Worm (Caenorhabditis elegans): ENCODE data around the gene clec-130.

clec-130 gene

DNA sequence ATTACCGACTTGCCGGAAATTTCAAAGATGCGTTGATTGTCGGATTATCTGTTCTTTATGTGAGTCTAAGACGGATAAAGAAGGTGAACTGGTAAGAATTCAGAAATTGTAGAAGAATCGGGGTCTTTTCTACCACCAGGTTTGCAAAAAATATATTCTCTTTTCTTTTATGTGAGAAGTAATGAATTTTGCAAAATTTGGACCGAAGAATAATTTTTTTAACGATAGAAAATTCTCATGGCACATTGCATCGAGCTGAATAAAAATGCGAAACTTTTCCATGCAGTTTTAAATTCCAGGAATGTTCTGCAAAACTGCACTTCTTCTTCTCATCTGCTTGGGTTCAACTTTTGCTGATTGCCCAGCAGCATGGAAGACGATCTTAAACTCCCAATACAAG lies at the start of gene clec-130:
TSS of gene clec-130 (plus strand) at position 301 of the 400 bp plus-strand sequence.
- no peak for TF ChIP-seq lsy-2 (tag; optimal IDR thresholded peaks at IDR 0.05)
- TF ChIP-seq nhr-28 (tag; optimal IDR thresholded peaks at IDR 0.05), result no peak
- no peak for TF ChIP-seq zip-8 (tag; optimal IDR thresholded peaks at IDR 0.05)
- no peak for TF ChIP-seq nhr-2 (tag; optimal IDR thresholded peaks at IDR 0.05)
- TF ChIP-seq nhr-12 (tag; optimal IDR thresholded peaks at IDR 0.05), result no peak
- TF ChIP-seq unc-62 (GFP tag; optimal IDR thresholded peaks at IDR 0.05), result no peak
- TF ChIP-seq lin-32 (GFP tag; optimal IDR thresholded peaks at IDR 0.05), result no peak
- no peak for TF ChIP-seq lin-13 (tag; optimal IDR thresholded peaks at IDR 0.05)
- no peak for TF ChIP-seq mab-5 (tag; optimal IDR thresholded peaks at IDR 0.05)
- no peak for TF ChIP-seq nhr-76 (tag; optimal IDR thresholded peaks at IDR 0.05)
- TF ChIP-seq ceh-83 (GFP tag; optimal IDR thresholded peaks at IDR 0.05), result no peak
- no peak for TF ChIP-seq drap-1 (GFP tag; optimal IDR thresholded peaks at IDR 0.05)
- no peak for TF ChIP-seq M03D4.4 (tag; optimal IDR thresholded peaks at IDR 0.05)

- no peak for TF ChIP-seq unc-120 (tag; optimal IDR thresholded peaks at IDR 0.05; ENCODE audit: poor library complexity, severe bottlenecking)
- no peak for TF ChIP-seq ceh-83 (GFP tag; optimal IDR thresholded peaks at IDR 0.05)
- no peak for TF ChIP-seq mls-2 (tag; optimal IDR thresholded peaks at IDR 0.05)
Measured at ce11 chrII:3524097-3524496, 49.3 kb upstream of the clec-130 start, which contains the start of gene col-72. Gene col-72, minus strand, starts transcription at chrII:3524197.

DNA sequence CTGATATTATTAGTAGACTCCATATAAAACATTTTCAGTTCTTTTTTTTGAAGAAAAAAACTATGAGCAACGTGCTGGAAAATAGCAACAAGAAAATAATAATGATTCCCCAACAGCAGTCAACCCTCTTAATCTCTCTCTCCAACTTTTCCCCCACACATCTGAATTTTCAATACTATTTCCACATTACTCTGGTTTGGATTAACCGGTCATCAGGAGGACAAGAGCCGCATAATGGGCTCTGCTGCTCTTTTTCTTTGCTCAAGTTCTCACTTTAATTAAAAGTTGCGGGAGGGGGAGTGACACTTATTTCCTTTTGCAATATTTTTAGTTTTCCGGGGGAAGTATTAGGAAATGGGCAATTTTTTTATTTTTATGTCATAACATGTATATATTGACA lies 45.9 kb upstream of the clec-130 start:
- TF ChIP-seq mep-1 (tag; optimal IDR thresholded peaks at IDR 0.05), result no peak
- no peak for TF ChIP-seq nhr-12 (tag; optimal IDR thresholded peaks at IDR 0.05)
- TF ChIP-seq lin-13 (tag; optimal IDR thresholded peaks at IDR 0.05), result no peak
- TF ChIP-seq sem-2 (GFP tag; optimal IDR thresholded peaks at IDR 0.05), result no peak
- no peak for TF ChIP-seq mab-5 (tag; optimal IDR thresholded peaks at IDR 0.05)
- TF ChIP-seq lsy-2 (tag; optimal IDR thresholded peaks at IDR 0.05), result no peak

DNA sequence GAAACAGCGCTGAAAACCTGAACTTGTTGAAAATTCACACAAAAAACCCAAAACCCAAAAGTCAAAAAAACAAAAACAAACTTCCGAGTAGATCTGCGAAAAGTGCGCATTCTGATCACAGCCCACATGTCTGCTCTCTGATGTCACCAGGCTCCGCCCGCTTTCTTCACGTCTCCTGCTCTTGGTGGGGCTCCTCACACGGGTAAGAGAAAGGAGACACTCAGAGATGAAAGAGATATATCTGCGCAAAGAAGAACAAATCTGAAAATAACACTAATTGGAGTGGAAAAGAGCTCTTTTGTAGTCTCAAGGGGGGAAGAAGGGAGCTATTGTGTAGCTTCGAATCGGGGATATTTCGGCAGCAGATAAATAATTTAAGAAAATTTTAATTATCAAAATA lies 45.1 kb upstream of the clec-130 start, which contains the start of gene ncs-6:
TSS of gene ncs-6 (minus strand) at position 261 of the 400 bp plus-strand sequence.
- no peak for TF ChIP-seq elt-3 (tag; optimal IDR thresholded peaks at IDR 0.05)
- no peak for TF ChIP-seq ceh-83 (GFP tag; optimal IDR thresholded peaks at IDR 0.05)
- TF ChIP-seq ztf-11 (tag; optimal IDR thresholded peaks at IDR 0.05), result no peak
- no peak for TF ChIP-seq tbx-8 (GFP tag; optimal IDR thresholded peaks at IDR 0.05)
- no peak for TF ChIP-seq bed-3 (GFP tag; optimal IDR thresholded peaks at IDR 0.05)
- no peak for TF ChIP-seq blmp-1 (tag; optimal IDR thresholded peaks at IDR 0.05)
- TF ChIP-seq M03D4.4 (tag; optimal IDR thresholded peaks at IDR 0.05), result no peak
- TF ChIP-seq zip-8 (tag; optimal IDR thresholded peaks at IDR 0.05), result no peak
- no peak for TF ChIP-seq unc-120 (tag; optimal IDR thresholded peaks at IDR 0.05; ENCODE audit: poor library complexity, severe bottlenecking)
- no peak for TF ChIP-seq mls-2 (tag; optimal IDR thresholded peaks at IDR 0.05)
- no peak for TF ChIP-seq nhr-12 (tag; optimal IDR thresholded peaks at IDR 0.05)
- TF ChIP-seq ces-1 (GFP tag; optimal IDR thresholded peaks at IDR 0.05), result no peak
- TF ChIP-seq nhr-28 (tag; optimal IDR thresholded peaks at IDR 0.05), result no peak
- TF ChIP-seq nhr-76 (tag; optimal IDR thresholded peaks at IDR 0.05), result no peak
- TF ChIP-seq ceh-39 (tag; optimal IDR thresholded peaks at IDR 0.05), result no peak
- TF ChIP-seq nhr-2 (tag; optimal IDR thresholded peaks at IDR 0.05), result no peak

ce11 chrII:3540151-3540550 lies 33.2 kb upstream of the clec-130 start:
- TF ChIP-seq drap-1 (GFP tag; optimal IDR thresholded peaks at IDR 0.05), result no peak
- no peak for TF ChIP-seq cnd-1 (tag; optimal IDR thresholded peaks at IDR 0.05)
- TF ChIP-seq ces-1 (GFP tag; optimal IDR thresholded peaks at IDR 0.05), result no peak
- no peak for TF ChIP-seq bed-3 (GFP tag; optimal IDR thresholded peaks at IDR 0.05)
- no peak for TF ChIP-seq flh-1 (GFP tag; optimal IDR thresholded peaks at IDR 0.05)
- TF ChIP-seq unc-62 (GFP tag; optimal IDR thresholded peaks at IDR 0.05), result no peak
- no peak for TF ChIP-seq pha-4 (tag; optimal IDR thresholded peaks at IDR 0.05)
- TF ChIP-seq ceh-39 (tag; optimal IDR thresholded peaks at IDR 0.05), result no peak
- TF ChIP-seq sptf-1 (tag; optimal IDR thresholded peaks at IDR 0.05), result no peak
- TF ChIP-seq snpc-4 (tag; optimal IDR thresholded peaks at IDR 0.05), result no peak
- TF ChIP-seq sem-2 (GFP tag; optimal IDR thresholded peaks at IDR 0.05), result no peak
- TF ChIP-seq lsy-2 (tag; optimal IDR thresholded peaks at IDR 0.05), result no peak
- TF ChIP-seq unc-39 (tag; optimal IDR thresholded peaks at IDR 0.05), result no peak
- TF ChIP-seq ham-2 (GFP tag; optimal IDR thresholded peaks at IDR 0.05), result no peak
- TF ChIP-seq hlh-1 (tag; optimal IDR thresholded peaks at IDR 0.05), result no peak
- TF ChIP-seq mab-5 (tag; optimal IDR thresholded peaks at IDR 0.05), result no peak
- TF ChIP-seq blmp-1 (tag; optimal IDR thresholded peaks at IDR 0.05), result no peak
- TF ChIP-seq ceh-83 (GFP tag; optimal IDR thresholded peaks at IDR 0.05), result no peak
- no peak for TF ChIP-seq unc-120 (tag; optimal IDR thresholded peaks at IDR 0.05; ENCODE audit: poor library complexity, severe bottlenecking)
